Worm (Caenorhabditis elegans) whole organism, L3 larva: ENCODE results near the gene C17C3.15.

ENCODE experiments used
- R02D3.7 ChIP-seq: fragments of 150-350 bp; optimal IDR thresholded peaks from 2 replicates; lab custom pipeline; 2014; ENCODE audit warnings: missing biosample characterization, missing genetic modification characterization
- ZK546.5 ChIP-seq: sonication (generic microtip); optimal IDR thresholded peaks from 2 replicates; lab custom pipeline; 2017; ENCODE audit warnings: missing biosample characterization, missing genetic modification characterization
- ama-1 ChIP-seq: fragments of 150-350 bp; optimal IDR thresholded peaks from 2 replicates; lab custom pipeline; 2018
- ceh-16 ChIP-seq: sonication (generic microtip); optimal IDR thresholded peaks from 2 replicates; lab custom pipeline; 2017; ENCODE audit warnings: missing biosample characterization, missing genetic modification characterization
- ceh-28 ChIP-seq: fragments of 150-350 bp; optimal IDR thresholded peaks from 2 replicates; lab custom pipeline; 2014; ENCODE audit warnings: missing biosample characterization, missing genetic modification reagents, missing genetic modification characterization
- ceh-82 ChIP-seq: fragments of 150-350 bp; optimal IDR thresholded peaks from 2 replicates; lab custom pipeline; 2014; ENCODE audit warnings: missing biosample characterization, missing genetic modification characterization
- ceh-9 ChIP-seq: sonication (generic microtip); optimal IDR thresholded peaks from 2 replicates; lab custom pipeline; 2018; ENCODE audit warnings: missing biosample characterization, missing genetic modification characterization
- egl-5 ChIP-seq: fragments of 150-350 bp; optimal IDR thresholded peaks from 2 replicates; lab custom pipeline; 2017; ENCODE audit warnings: missing biosample characterization, missing genetic modification reagents, missing genetic modification characterization, inconsistent platforms
- elt-1 ChIP-seq: fragments of 150-350 bp; optimal IDR thresholded peaks from 2 replicates; lab custom pipeline; 2014; ENCODE audit warnings: missing biosample characterization, missing genetic modification characterization
- elt-2 ChIP-seq: sonication (generic microtip); optimal IDR thresholded peaks from 2 replicates; lab custom pipeline; 2016; ENCODE audit warnings: missing genetic modification reagents, mild to moderate bottlenecking, missing genetic modification characterization, missing compliant biosample characterization
- elt-3 ChIP-seq, 3 experiments: fragments of 150-350 bp in 1 of 3; sonication (generic microtip) in 2 of 3; optimal IDR thresholded peaks; 2 replicates in 2 of 3; 4 replicates in 1 of 3; lab custom pipeline; 2014 to 2017; ENCODE audit warnings: missing biosample characterization in 3 of 3, missing genetic modification characterization in 3 of 3
- eor-1 ChIP-seq, 2 experiments: fragments of 150-350 bp; optimal IDR thresholded peaks; 2 replicates each; lab custom pipeline; 2014 to 2018; ENCODE audit warnings: missing biosample characterization in 2 of 2, missing genetic modification characterization in 2 of 2
- fkh-10 ChIP-seq: sonication (generic microtip); optimal IDR thresholded peaks from 2 replicates; lab custom pipeline; 2017; ENCODE audit warnings: missing biosample characterization, missing genetic modification reagents, missing genetic modification characterization
- fkh-2 ChIP-seq: fragments of 150-350 bp; optimal IDR thresholded peaks from 2 replicates; lab custom pipeline; 2014; ENCODE audit warnings: missing biosample characterization, missing genetic modification reagents, missing genetic modification characterization
- fos-1 ChIP-seq: fragments of 150-350 bp; optimal IDR thresholded peaks from 2 replicates; lab custom pipeline; 2014; ENCODE audit warnings: missing biosample characterization, missing genetic modification characterization
- hmg-11 ChIP-seq: sonication (generic microtip); optimal IDR thresholded peaks from 2 replicates; lab custom pipeline; 2016; ENCODE audit warnings: missing genetic modification characterization, missing compliant biosample characterization
- lin-15B ChIP-seq: fragments of 150-350 bp; optimal IDR thresholded peaks from 2 replicates; lab custom pipeline; 2014; ENCODE audit warnings: missing biosample characterization, missing genetic modification characterization
- lsy-12 ChIP-seq: sonication (generic microtip); optimal IDR thresholded peaks from 2 replicates; lab custom pipeline; 2016; ENCODE audit warnings: mild to moderate bottlenecking, missing genetic modification characterization, missing compliant biosample characterization
- mml-1 ChIP-seq: fragments of 150-350 bp; sonication (generic microtip); optimal IDR thresholded peaks from 3 replicates; lab custom pipeline; 2014; ENCODE audit warnings: missing biosample characterization, missing genetic modification characterization
- nfya-1 ChIP-seq: sonication (generic microtip); optimal IDR thresholded peaks from 2 replicates; lab custom pipeline; 2017; ENCODE audit warnings: missing genetic modification characterization, mild to moderate bottlenecking, missing compliant biosample characterization, antibody characterized with exemption, moderate library complexity; ENCODE audit not compliant: insufficient read depth
- nhr-12 ChIP-seq: fragments of 150-350 bp; optimal IDR thresholded peaks from 2 replicates; lab custom pipeline; 2014; ENCODE audit warnings: missing biosample characterization, missing genetic modification characterization
- nhr-23 ChIP-seq: fragments of 150-350 bp; optimal IDR thresholded peaks from 2 replicates; lab custom pipeline; 2014; ENCODE audit warnings: missing biosample characterization, missing genetic modification reagents, missing genetic modification characterization
- nhr-237 ChIP-seq: fragments of 150-350 bp; optimal IDR thresholded peaks from 2 replicates; lab custom pipeline; 2014; ENCODE audit warnings: missing biosample characterization, missing genetic modification characterization
- nhr-28 ChIP-seq: fragments of 150-350 bp; optimal IDR thresholded peaks from 2 replicates; lab custom pipeline; 2014; ENCODE audit warnings: missing biosample characterization, missing genetic modification characterization
- nhr-43 ChIP-seq: sonication (generic microtip); optimal IDR thresholded peaks from 2 replicates; lab custom pipeline; 2016; ENCODE audit warnings: mild to moderate bottlenecking, missing genetic modification characterization, missing compliant biosample characterization; ENCODE audit not compliant: poor library complexity, severe bottlenecking
- nhr-67 ChIP-seq: fragments of 150-350 bp; optimal IDR thresholded peaks from 2 replicates; lab custom pipeline; 2014; ENCODE audit warnings: missing biosample characterization, missing genetic modification characterization
- nhr-76 ChIP-seq: fragments of 150-350 bp; sonication (generic microtip); optimal IDR thresholded peaks from 5 replicates; lab custom pipeline; 2014; ENCODE audit warnings: missing biosample characterization, missing genetic modification characterization
- nhr-77 ChIP-seq: fragments of 150-350 bp; optimal IDR thresholded peaks from 2 replicates; lab custom pipeline; 2014; ENCODE audit warnings: missing biosample characterization, missing genetic modification characterization
- pha-4 ChIP-seq: fragments of 150-350 bp; optimal IDR thresholded peaks from 2 replicates; lab custom pipeline; 2014; ENCODE audit warnings: missing biosample characterization, missing genetic modification reagents, missing genetic modification characterization
- pqm-1 ChIP-seq: fragments of 150-350 bp; optimal IDR thresholded peaks from 2 replicates; lab custom pipeline; 2017; ENCODE audit warnings: missing biosample characterization, missing genetic modification characterization, inconsistent platforms
- skn-1 ChIP-seq: fragments of 150-350 bp; optimal IDR thresholded peaks from 2 replicates; lab custom pipeline; 2014; ENCODE audit warnings: missing biosample characterization, missing genetic modification characterization
- snpc-4 ChIP-seq: fragments of 150-350 bp; optimal IDR thresholded peaks from 2 replicates; lab custom pipeline; 2014; ENCODE audit warnings: missing biosample characterization, missing genetic modification characterization
- tbx-2 ChIP-seq: sonication (generic microtip); optimal IDR thresholded peaks from 2 replicates; lab custom pipeline; 2016; ENCODE audit warnings: mild to moderate bottlenecking, missing genetic modification characterization, missing compliant biosample characterization
- zag-1 ChIP-seq: fragments of 150-350 bp; optimal IDR thresholded peaks from 2 replicates; lab custom pipeline; 2014; ENCODE audit warnings: missing biosample characterization, missing genetic modification characterization
- ztf-11 ChIP-seq: fragments of 150-350 bp; optimal IDR thresholded peaks from 2 replicates; lab custom pipeline; 2014; ENCODE audit warnings: missing biosample characterization, missing genetic modification characterization
- ztf-4 ChIP-seq: fragments of 150-350 bp; optimal IDR thresholded peaks from 2 replicates; lab custom pipeline; 2014; ENCODE audit warnings: missing biosample characterization, missing genetic modification characterization

C17C3.15 gene

ce11 chrII:5544764-5545163 is 25.7 kb upstream of the C17C3.15 start, which contains the start of gene ins-13:
Gene ins-13, minus strand, starts transcription at chrII:5544864.
- TF ChIP-seq nhr-12 (tag; lab: Kevin White, UChicago): no peak
- TF ChIP-seq nhr-43: no peak
- TF ChIP-seq egl-5 (tag; lab: Kevin White, UChicago): no peak
- TF ChIP-seq ceh-16 (tag; lab: Kevin White, UChicago): no peak
- no peak for TF ChIP-seq nhr-237

DNA sequence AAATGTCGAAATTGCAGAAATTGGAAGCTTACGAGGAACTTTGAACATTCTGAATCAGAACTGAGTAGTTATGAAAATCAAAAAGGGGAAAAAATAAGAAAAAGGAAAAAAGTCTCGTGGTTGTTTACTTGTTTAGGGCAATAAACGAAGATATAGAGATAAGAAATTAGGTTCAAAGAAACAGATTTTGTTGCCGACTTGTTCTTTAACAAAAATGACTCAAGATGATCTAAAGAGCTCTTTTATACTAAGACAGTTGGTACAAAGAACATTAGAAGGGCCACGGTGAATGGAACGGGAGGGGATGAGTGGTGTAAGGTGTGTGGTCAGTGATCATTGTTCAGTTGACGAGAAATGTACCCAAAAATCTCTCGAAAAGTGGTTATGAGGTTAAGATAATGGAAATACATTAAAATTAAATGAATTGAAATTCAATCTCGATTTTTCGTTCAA is 23.0 kb upstream of the C17C3.15 start, which contains the start of gene acdh-2:
Gene acdh-2 (minus strand): TSS at position 51 of the 453 bp plus-strand sequence.
- no peak for TF ChIP-seq fos-1 (tag; lab: Kevin White, UChicago)
- TF ChIP-seq ceh-16 (tag; lab: Kevin White, UChicago): no peak
- no peak for TF ChIP-seq zag-1
- peak; percentile 18 for TF ChIP-seq nhr-43
- no peak for TF ChIP-seq elt-1
- no peak for TF ChIP-seq ceh-9 (tag; lab: Kevin White, UChicago)
- no peak for TF ChIP-seq ztf-4 (tag; lab: Kevin White, UChicago)
- TF ChIP-seq mml-1 (tag; lab: Kevin White, UChicago): no peak
- TF ChIP-seq egl-5 (tag; lab: Kevin White, UChicago): no peak
- TF ChIP-seq elt-3 (tag; optimal IDR thresholded peaks at IDR 0.05; lab: Kevin White, UChicago): no peak
- peak; percentile 35 for TF ChIP-seq nfya-1 (tag; lab: Kevin White, UChicago)
- TF ChIP-seq R02D3.7 (tag; lab: Kevin White, UChicago): no peak
- TF ChIP-seq, all 47 proteins: peak for 2

DNA sequence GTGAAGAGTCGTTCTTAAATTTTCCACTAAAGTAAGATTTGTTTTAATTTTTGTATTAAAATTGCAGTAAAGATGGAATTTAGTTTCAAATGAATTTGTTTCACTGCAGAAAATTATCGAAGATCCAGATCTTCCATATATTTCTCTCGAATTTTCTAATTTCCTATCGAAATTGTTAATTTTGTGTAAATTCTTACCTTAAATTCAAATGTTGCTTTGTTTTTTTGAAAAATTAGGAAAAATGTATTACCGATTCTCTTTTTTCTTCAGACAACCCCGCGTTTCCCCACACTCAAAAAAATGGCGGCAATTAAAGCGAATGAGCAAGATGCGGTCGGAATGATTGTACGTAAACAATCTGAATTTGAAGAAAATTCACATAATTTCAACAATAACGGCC is 20.7 kb upstream of the C17C3.15 start, which contains the start of gene C17C3.6:
Gene C17C3.6 (plus strand): TSS at position 301 of the 400 bp plus-strand sequence.
- TF ChIP-seq ZK546.5 (tag; lab: Kevin White, UChicago) (no peak), pha-4 (tag; lab: Kevin White, UChicago) (no peak), nhr-76 (tag; lab: Kevin White, UChicago) (no peak), skn-1 (tag; lab: Kevin White, UChicago) (no peak), fos-1 (tag; lab: Kevin White, UChicago) (no peak), tbx-2 (tag; lab: Kevin White, UChicago) (no peak), ceh-82 (tag; lab: Kevin White, UChicago) (no peak), mml-1 (tag; lab: Kevin White, UChicago) (no peak), hmg-11 (tag; lab: Kevin White, UChicago) (no peak), nhr-67 (tag; lab: Kevin White, UChicago) (no peak), nhr-77 (tag; lab: Kevin White, UChicago) (no peak), zag-1 (no peak)

- TF ChIP-seq ztf-11 (tag; lab: Kevin White, UChicago) (no peak), nhr-12 (tag; lab: Kevin White, UChicago) (no peak), lsy-12 (no peak), ama-1 (lab: Kevin White, UChicago) (no peak)
These were observed 18.9 kb upstream of the C17C3.15 start, which contains the start of gene C17C3.5 for ce11 chrII:5551517-5551916. Gene C17C3.5, plus strand, starts transcription at chrII:5551817.

DNA sequence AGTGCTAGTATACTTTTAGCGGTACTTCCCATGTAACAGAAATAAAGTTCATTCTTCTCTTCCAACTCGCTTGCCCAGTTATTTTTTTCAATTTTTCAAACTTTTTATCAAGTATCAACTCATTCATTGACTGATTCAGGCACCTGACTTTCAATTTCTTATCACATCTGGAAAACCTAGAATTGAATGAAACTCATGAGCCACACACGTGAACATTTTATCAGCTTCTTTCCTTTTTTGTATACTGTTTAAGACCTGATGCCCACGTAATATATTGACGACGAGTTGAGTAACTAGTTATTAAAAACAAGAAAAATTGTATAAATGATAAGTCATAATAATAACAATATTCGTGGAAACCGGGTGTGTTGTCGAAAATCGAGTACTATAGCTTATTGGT is 16.9 kb upstream of the C17C3.15 start:
- no peak for TF ChIP-seq fos-1 (tag; lab: Kevin White, UChicago)
- no peak for TF ChIP-seq fkh-10 (GFP tag; lab: Kevin White, UChicago)
- TF ChIP-seq nhr-43: no peak
- TF ChIP-seq eor-1 (tag; optimal IDR thresholded peaks at IDR 0.05; lab: Kevin White, UChicago): no peak
- TF ChIP-seq elt-2 (tag; lab: Kevin White, UChicago): peak; percentile 92
- peak; percentile 95 for TF ChIP-seq pqm-1
- TF ChIP-seq ceh-16 (tag; lab: Kevin White, UChicago): no peak
- no peak for TF ChIP-seq nhr-28 (tag; lab: Kevin White, UChicago)
- TF ChIP-seq fkh-2 (tag; lab: Kevin White, UChicago): no peak
- peak; percentile 67 for TF ChIP-seq pha-4 (tag; lab: Kevin White, UChicago)

DNA sequence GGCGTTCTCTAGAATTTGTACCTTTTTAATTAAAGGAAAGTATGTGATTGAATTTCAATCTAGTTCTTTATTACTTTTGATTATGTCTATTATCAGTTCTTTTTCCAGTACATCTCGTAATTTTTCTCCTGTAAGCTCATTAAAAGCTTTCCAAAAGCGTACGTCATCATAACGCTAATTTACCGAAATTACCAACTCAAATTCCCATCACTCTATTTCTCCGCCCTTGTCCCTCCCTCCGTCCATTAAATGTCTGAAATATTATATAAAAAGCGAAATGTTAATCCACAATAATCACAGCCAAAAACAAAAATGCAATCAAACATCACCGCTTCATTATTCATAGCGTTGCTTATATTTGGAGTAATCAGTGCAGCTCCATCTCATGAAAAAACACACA is 16.1 kb upstream of the C17C3.15 start, which contains the start of gene ins-12:
Gene ins-12 (plus strand): TSS at position 301 of the 400 bp plus-strand sequence.
- no peak for TF ChIP-seq R02D3.7 (tag; lab: Kevin White, UChicago)
- no peak for TF ChIP-seq fkh-10 (GFP tag; lab: Kevin White, UChicago)
- no peak for TF ChIP-seq lin-15B (tag; lab: Kevin White, UChicago)
- TF ChIP-seq ceh-28: no peak
- TF ChIP-seq ztf-11 (tag; lab: Kevin White, UChicago): no peak
- no peak for TF ChIP-seq snpc-4 (tag; lab: Kevin White, UChicago)
- no peak for TF ChIP-seq mml-1 (tag; lab: Kevin White, UChicago)
- TF ChIP-seq ZK546.5 (tag; lab: Kevin White, UChicago): no peak
- no peak for TF ChIP-seq nhr-23 (tag; lab: Kevin White, UChicago)
- TF ChIP-seq elt-1: no peak
